Worm (Caenorhabditis elegans) whole organism, L3 larva: Measurements from ENCODE around the gene C52B9.8.

Experiments used
- elt-2 ChIP-seq: sonication (generic microtip); optimal IDR thresholded peaks from 2 replicates; lab custom pipeline; 2016; ENCODE audit warnings: missing genetic modification reagents, mild to moderate bottlenecking, missing genetic modification characterization, missing compliant biosample characterization
- fkh-10 ChIP-seq: sonication (generic microtip); optimal IDR thresholded peaks from 2 replicates; lab custom pipeline; 2017; ENCODE audit warnings: missing biosample characterization, missing genetic modification reagents, missing genetic modification characterization

- no peak for TF ChIP-seq fkh-10
- TF ChIP-seq elt-2 (tag; lab: Kevin White, UChicago), result no peak
Measured at ce11 chrX:4343915-4344314, 32.3 kb upstream of the C52B9.8 start, which contains the start of gene F14H12.3.
